Worm (Caenorhabditis elegans) whole organism, L3 larva: ENCODE data around the gene unc-6.
A peak's percentile ranks its signal among the peaks of the same experiment; 100 is the strongest.
"Not testable (repeated sequence)": the region's sequence is repeated elsewhere in the genome, so short reads cannot be mapped to it uniquely, and the experiment has no call there.

Experiments used
- aly-2 ChIP-seq: fragments of 150-350 bp; optimal IDR thresholded peaks from 2 replicates; lab custom pipeline; 2014; ENCODE audit warnings: missing biosample characterization, missing genetic modification characterization
- ama-1 ChIP-seq: fragments of 150-350 bp; optimal IDR thresholded peaks from 2 replicates; lab custom pipeline; 2018
- ceh-16 ChIP-seq: sonication (generic microtip); optimal IDR thresholded peaks from 2 replicates; lab custom pipeline; 2017; ENCODE audit warnings: missing biosample characterization, missing genetic modification characterization
- ceh-82 ChIP-seq: fragments of 150-350 bp; optimal IDR thresholded peaks from 2 replicates; lab custom pipeline; 2014; ENCODE audit warnings: missing biosample characterization, missing genetic modification characterization
- daf-12 ChIP-seq: fragments of 150-350 bp; optimal IDR thresholded peaks from 2 replicates; lab custom pipeline; 2014; ENCODE audit warnings: missing biosample characterization, missing genetic modification reagents, missing genetic modification characterization
- egl-27 ChIP-seq: sonication (generic microtip); optimal IDR thresholded peaks from 4 replicates; lab custom pipeline; 2017; ENCODE audit warnings: missing biosample characterization, missing genetic modification reagents, missing genetic modification characterization
- egl-5 ChIP-seq: fragments of 150-350 bp; optimal IDR thresholded peaks from 2 replicates; lab custom pipeline; 2017; ENCODE audit warnings: missing biosample characterization, missing genetic modification reagents, missing genetic modification characterization, inconsistent platforms
- elt-2 ChIP-seq: sonication (generic microtip); optimal IDR thresholded peaks from 2 replicates; lab custom pipeline; 2016; ENCODE audit warnings: missing genetic modification reagents, mild to moderate bottlenecking, missing genetic modification characterization, missing compliant biosample characterization
- elt-3 ChIP-seq, 3 experiments: fragments of 150-350 bp in 1 of 3; sonication (generic microtip) in 2 of 3; optimal IDR thresholded peaks; 2 replicates in 2 of 3; 4 replicates in 1 of 3; lab custom pipeline; 2014 to 2017; ENCODE audit warnings: missing biosample characterization in 3 of 3, missing genetic modification characterization in 3 of 3
- eor-1 ChIP-seq, 2 experiments: fragments of 150-350 bp; optimal IDR thresholded peaks; 2 replicates each; lab custom pipeline; 2014 to 2018; ENCODE audit warnings: missing biosample characterization in 2 of 2, missing genetic modification characterization in 2 of 2
- fkh-10 ChIP-seq: sonication (generic microtip); optimal IDR thresholded peaks from 2 replicates; lab custom pipeline; 2017; ENCODE audit warnings: missing biosample characterization, missing genetic modification reagents, missing genetic modification characterization
- fkh-2 ChIP-seq: fragments of 150-350 bp; optimal IDR thresholded peaks from 2 replicates; lab custom pipeline; 2014; ENCODE audit warnings: missing biosample characterization, missing genetic modification reagents, missing genetic modification characterization
- fos-1 ChIP-seq: fragments of 150-350 bp; optimal IDR thresholded peaks from 2 replicates; lab custom pipeline; 2014; ENCODE audit warnings: missing biosample characterization, missing genetic modification characterization
- hmg-11 ChIP-seq: sonication (generic microtip); optimal IDR thresholded peaks from 2 replicates; lab custom pipeline; 2016; ENCODE audit warnings: missing genetic modification characterization, missing compliant biosample characterization
- jun-1 ChIP-seq: fragments of 150-350 bp; optimal IDR thresholded peaks from 2 replicates; lab custom pipeline; 2014; ENCODE audit warnings: missing biosample characterization, missing genetic modification reagents, missing genetic modification characterization
- lin-39 ChIP-seq: fragments of 150-350 bp; optimal IDR thresholded peaks from 2 replicates; lab custom pipeline; 2018; ENCODE audit warnings: missing biosample characterization, missing genetic modification reagents, missing genetic modification characterization
- lsy-12 ChIP-seq: sonication (generic microtip); optimal IDR thresholded peaks from 2 replicates; lab custom pipeline; 2016; ENCODE audit warnings: mild to moderate bottlenecking, missing genetic modification characterization, missing compliant biosample characterization
- nfya-1 ChIP-seq: sonication (generic microtip); optimal IDR thresholded peaks from 2 replicates; lab custom pipeline; 2017; ENCODE audit warnings: missing genetic modification characterization, mild to moderate bottlenecking, missing compliant biosample characterization, antibody characterized with exemption, moderate library complexity; ENCODE audit not compliant: insufficient read depth
- nhr-12 ChIP-seq: fragments of 150-350 bp; optimal IDR thresholded peaks from 2 replicates; lab custom pipeline; 2014; ENCODE audit warnings: missing biosample characterization, missing genetic modification characterization
- nhr-23 ChIP-seq: fragments of 150-350 bp; optimal IDR thresholded peaks from 2 replicates; lab custom pipeline; 2014; ENCODE audit warnings: missing biosample characterization, missing genetic modification reagents, missing genetic modification characterization
- nhr-25 ChIP-seq: sonication (generic microtip); optimal IDR thresholded peaks from 2 replicates; lab custom pipeline; 2017; ENCODE audit warnings: missing biosample characterization, missing genetic modification characterization
- nhr-28 ChIP-seq: fragments of 150-350 bp; optimal IDR thresholded peaks from 2 replicates; lab custom pipeline; 2014; ENCODE audit warnings: missing biosample characterization, missing genetic modification characterization
- nhr-43 ChIP-seq: sonication (generic microtip); optimal IDR thresholded peaks from 2 replicates; lab custom pipeline; 2016; ENCODE audit warnings: mild to moderate bottlenecking, missing genetic modification characterization, missing compliant biosample characterization; ENCODE audit not compliant: poor library complexity, severe bottlenecking
- nhr-67 ChIP-seq: fragments of 150-350 bp; optimal IDR thresholded peaks from 2 replicates; lab custom pipeline; 2014; ENCODE audit warnings: missing biosample characterization, missing genetic modification characterization
- nhr-76 ChIP-seq: fragments of 150-350 bp; sonication (generic microtip); optimal IDR thresholded peaks from 5 replicates; lab custom pipeline; 2014; ENCODE audit warnings: missing biosample characterization, missing genetic modification characterization
- pha-4 ChIP-seq: fragments of 150-350 bp; optimal IDR thresholded peaks from 2 replicates; lab custom pipeline; 2014; ENCODE audit warnings: missing biosample characterization, missing genetic modification reagents, missing genetic modification characterization
- pqm-1 ChIP-seq: fragments of 150-350 bp; optimal IDR thresholded peaks from 2 replicates; lab custom pipeline; 2017; ENCODE audit warnings: missing biosample characterization, missing genetic modification characterization, inconsistent platforms
- skn-1 ChIP-seq: fragments of 150-350 bp; optimal IDR thresholded peaks from 2 replicates; lab custom pipeline; 2014; ENCODE audit warnings: missing biosample characterization, missing genetic modification characterization
- snpc-4 ChIP-seq: fragments of 150-350 bp; optimal IDR thresholded peaks from 2 replicates; lab custom pipeline; 2014; ENCODE audit warnings: missing biosample characterization, missing genetic modification characterization
- tbx-2 ChIP-seq: sonication (generic microtip); optimal IDR thresholded peaks from 2 replicates; lab custom pipeline; 2016; ENCODE audit warnings: mild to moderate bottlenecking, missing genetic modification characterization, missing compliant biosample characterization
- unc-39 ChIP-seq: sonication (generic microtip); optimal IDR thresholded peaks from 4 replicates; lab custom pipeline; 2017; ENCODE audit warnings: missing biosample characterization, missing genetic modification characterization
- ztf-11 ChIP-seq: fragments of 150-350 bp; optimal IDR thresholded peaks from 2 replicates; lab custom pipeline; 2014; ENCODE audit warnings: missing biosample characterization, missing genetic modification characterization
- ztf-4 ChIP-seq: fragments of 150-350 bp; optimal IDR thresholded peaks from 2 replicates; lab custom pipeline; 2014; ENCODE audit warnings: missing biosample characterization, missing genetic modification characterization

unc-6 gene

DNA sequence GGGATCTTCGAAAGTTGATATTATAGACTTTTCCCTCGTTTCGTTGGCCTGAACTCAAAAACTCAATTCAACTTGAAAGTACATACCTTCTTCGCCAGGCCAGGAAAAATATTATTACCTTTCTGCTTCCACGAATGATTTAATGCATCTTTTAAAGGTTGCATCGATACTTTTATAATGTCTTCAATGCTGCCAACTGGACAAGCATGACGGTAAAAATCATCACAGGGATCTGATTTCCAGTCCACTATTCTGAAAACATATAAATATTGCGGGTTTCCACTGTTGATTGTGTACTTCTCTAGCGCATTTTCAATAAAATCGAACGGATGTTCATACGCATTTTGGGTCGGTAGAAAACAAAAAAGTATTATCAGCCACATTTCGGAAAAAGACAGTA lies 26.4 kb upstream of the unc-6 start, which contains the start of gene nep-4:
TSS of gene nep-4 (minus strand) at position 393 of the 400 bp plus-strand sequence.
- TF ChIP-seq ama-1 (lab: Kevin White, UChicago) (no peak), fkh-10 (no peak), fos-1 (tag; lab: Kevin White, UChicago) (no peak), ztf-11 (tag; lab: Kevin White, UChicago) (no peak), ztf-4 (no peak), nhr-23 (tag; lab: Kevin White, UChicago) (no peak), nhr-28 (tag; lab: Kevin White, UChicago) (no peak), jun-1 (tag; lab: Kevin White, UChicago) (no peak), nhr-67 (tag; lab: Kevin White, UChicago) (no peak), nhr-76 (tag; lab: Kevin White, UChicago) (no peak)

DNA sequence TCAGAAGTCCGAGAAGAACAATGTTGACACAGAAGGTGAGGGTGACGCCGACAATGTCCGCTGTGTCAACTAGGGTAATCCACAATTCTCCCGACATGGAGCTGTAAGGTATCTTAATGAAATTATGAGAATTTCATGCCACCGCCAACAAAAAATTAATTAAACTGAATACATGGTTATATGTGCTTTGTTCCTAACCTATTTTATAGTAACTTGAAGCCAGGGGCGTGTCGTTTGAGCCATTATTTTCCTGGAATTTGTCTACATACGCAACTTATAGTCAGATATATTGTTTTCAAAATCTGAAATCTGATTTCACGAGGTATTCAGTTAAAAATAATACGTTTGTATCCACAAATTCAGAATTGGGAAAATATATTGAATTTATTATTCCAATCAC lies 23.6 kb upstream of the unc-6 start, which contains the start of gene odr-10:
TSS of gene odr-10 (minus strand) at position 101 of the 400 bp plus-strand sequence.
- no peak for TF ChIP-seq ceh-82 (tag; lab: Kevin White, UChicago)
- TF ChIP-seq nhr-76 (tag; lab: Kevin White, UChicago), result no peak
- TF ChIP-seq nhr-12 (tag; lab: Kevin White, UChicago), result no peak
- no peak for TF ChIP-seq aly-2 (tag; lab: Kevin White, UChicago)
- TF ChIP-seq elt-3 (tag; optimal IDR thresholded peaks at IDR 0.05; lab: Kevin White, UChicago), result no peak

DNA sequence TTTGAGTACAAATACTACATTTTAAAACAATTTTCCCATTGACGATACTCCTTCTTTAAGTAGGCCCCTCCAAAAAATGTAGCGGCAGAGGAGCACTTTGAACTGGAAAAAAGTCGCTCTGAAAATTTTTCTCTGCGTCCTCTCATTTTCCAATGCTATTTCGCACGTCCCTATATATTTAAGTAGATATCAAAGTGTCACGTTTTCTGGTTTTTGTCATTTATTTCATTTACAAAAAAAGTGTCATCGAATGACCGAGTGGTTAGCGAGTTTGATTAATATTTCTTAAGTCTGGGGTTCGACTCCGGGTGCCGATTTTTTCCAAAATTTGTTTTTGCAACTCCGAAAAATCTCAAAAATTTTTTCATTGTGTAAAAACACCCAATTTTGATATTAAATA lies 22.6 kb upstream of the unc-6 start:
- TF ChIP-seq snpc-4 (no peak), egl-5 (tag; lab: Kevin White, UChicago) (no peak), ceh-82 (tag; lab: Kevin White, UChicago) (no peak), pha-4 (no peak), skn-1 (tag; lab: Kevin White, UChicago) (no peak), ztf-4 (no peak), elt-3 (tag; optimal IDR thresholded peaks at IDR 0.05; lab: Kevin White, UChicago) (no peak), nhr-43 (no peak)

DNA sequence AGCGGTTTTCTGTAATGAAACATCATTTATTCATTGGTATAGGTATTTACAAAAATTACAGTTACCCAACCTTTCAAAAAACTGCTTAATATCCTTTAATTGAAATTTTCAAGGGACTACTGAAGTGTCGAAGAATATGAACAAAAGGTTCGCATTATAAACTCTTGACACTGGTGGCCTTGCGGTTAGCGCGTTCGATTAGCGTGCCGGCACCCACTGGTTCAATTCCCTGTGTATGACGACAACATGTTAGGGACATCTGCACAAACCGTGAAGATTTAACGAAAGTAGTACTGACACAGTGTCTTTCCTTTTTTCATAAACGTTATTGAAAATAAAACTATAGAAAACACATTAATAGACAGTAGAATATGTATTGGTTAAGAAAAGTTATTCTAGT lies 21.8 kb upstream of the unc-6 start:
- TF ChIP-seq lin-39 (tag; lab: Kevin White, UChicago) (peak; percentile 48), ama-1 (lab: Kevin White, UChicago) (no peak), hmg-11 (tag; lab: Kevin White, UChicago) (peak; percentile 58), eor-1 (tag; optimal IDR thresholded peaks at IDR 0.05; lab: Kevin White, UChicago) (no peak), pqm-1 (tag; lab: Kevin White, UChicago) (peak; percentile 52), skn-1 (tag; lab: Kevin White, UChicago) (no peak), nhr-23 (tag; lab: Kevin White, UChicago) (peak; percentile 17), nhr-25 (tag; lab: Kevin White, UChicago) (peak; percentile 59), snpc-4 (no peak), elt-2 (tag; lab: Kevin White, UChicago) (peak; percentile 52), tbx-2 (tag; lab: Kevin White, UChicago) (peak; percentile 63), lsy-12 (tag; lab: Kevin White, UChicago) (peak; percentile 66), nhr-43 (peak; percentile 79), ztf-4 (peak; percentile 9)
- TF ChIP-seq, all 47 proteins: peak for 10

DNA sequence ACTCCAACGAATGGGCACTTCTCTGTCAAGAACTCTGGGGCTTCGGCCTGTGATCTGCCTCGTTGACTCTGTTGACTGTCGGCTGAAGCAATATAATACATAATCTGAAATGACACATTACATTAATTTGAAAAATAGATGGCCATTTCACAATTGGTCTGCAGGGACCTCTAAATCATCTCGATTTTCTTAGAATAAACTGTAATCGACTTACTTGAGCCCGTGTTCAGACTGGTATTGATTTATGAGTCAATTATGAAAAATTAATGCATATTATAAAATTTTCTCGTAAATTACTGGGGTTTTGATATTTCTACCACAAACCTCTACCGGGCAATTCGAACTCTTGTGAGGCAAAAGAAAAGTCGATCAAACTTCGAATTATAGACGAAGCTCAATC lies 20.8 kb upstream of the unc-6 start, which contains the start of gene C53B7.6:
TSS of gene C53B7.6 (minus strand) at position 101 of the 400 bp plus-strand sequence.
- TF ChIP-seq pqm-1, nhr-67, unc-39 (tag; lab: Kevin White, UChicago): not testable (repeated sequence)

DNA sequence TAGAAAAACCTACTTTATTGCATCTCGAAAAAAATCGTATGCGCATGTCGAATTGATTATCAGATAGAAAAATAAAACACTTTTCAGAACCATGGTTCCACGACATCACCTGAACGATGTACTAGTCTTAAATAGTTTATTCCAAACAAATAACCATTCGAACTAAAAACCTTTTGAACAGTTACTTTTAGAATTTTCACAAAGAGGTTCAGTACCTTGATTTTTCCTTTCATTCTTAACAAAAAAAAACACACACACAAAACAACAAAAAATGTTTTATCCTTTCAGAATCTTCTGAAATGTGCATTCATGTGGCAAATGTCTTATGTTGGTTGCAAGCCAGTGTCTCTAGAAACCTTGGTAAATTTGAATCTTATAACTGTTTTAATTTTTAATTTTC lies 14.8 kb upstream of the unc-6 start, which contains the start of gene F41C6.4:
TSS of gene F41C6.4 (minus strand) at position 101 of the 400 bp plus-strand sequence.
- TF ChIP-seq nfya-1 (no peak), egl-27 (no peak), egl-5 (tag; lab: Kevin White, UChicago) (no peak), nhr-76 (tag; lab: Kevin White, UChicago) (no peak), nhr-43 (no peak), fkh-2 (tag; lab: Kevin White, UChicago) (no peak), nhr-67 (tag; lab: Kevin White, UChicago) (no peak), lin-39 (tag; lab: Kevin White, UChicago) (no peak), ceh-16 (tag; lab: Kevin White, UChicago) (no peak), daf-12 (tag; lab: Kevin White, UChicago) (no peak), pha-4 (no peak), elt-3 (tag; optimal IDR thresholded peaks at IDR 0.05; lab: Kevin White, UChicago) (no peak), ceh-82 (tag; lab: Kevin White, UChicago) (no peak), nhr-23 (tag; lab: Kevin White, UChicago) (no peak)
